Worm (Caenorhabditis elegans): Measurements from ENCODE around the gene Y57A10A.27.
A peak's percentile ranks its signal among the peaks of the same experiment; 100 is the strongest.

Gene Y57A10A.27

ce11 chrII:12262567-12262966 is 12.3 kb downstream of the Y57A10A.27 start (continued):
- TF ChIP-seq sox-4 (tag; optimal IDR thresholded peaks at IDR 0.05) (no peak), dpl-1 (GFP tag; optimal IDR thresholded peaks at IDR 0.05) (peak; percentile 9 to 36 (median 32)), hlh-4 (tag; optimal IDR thresholded peaks at IDR 0.05) (no peak), lin-39 (tag; optimal IDR thresholded peaks at IDR 0.05) (no peak), fos-1 (tag; optimal IDR thresholded peaks at IDR 0.05) (no peak), unc-30 (tag; optimal IDR thresholded peaks at IDR 0.05) (no peak), tlp-1 (tag; optimal IDR thresholded peaks at IDR 0.05) (no peak), nhr-11 (tag; optimal IDR thresholded peaks at IDR 0.05) (no peak), aha-1 (tag; optimal IDR thresholded peaks at IDR 0.05) (no peak), ceh-90 (tag; optimal IDR thresholded peaks at IDR 0.05) (no peak), mab-9 (GFP tag; IDR thresholded peaks at IDR 0.05) (no peak), C34B4.2 (tag; optimal IDR thresholded peaks at IDR 0.05) (no peak), nhr-77 (tag; optimal IDR thresholded peaks at IDR 0.05) (no peak), lin-13 (GFP tag; optimal IDR thresholded peaks at IDR 0.05) (no peak), ceh-88 (GFP tag; IDR thresholded peaks at IDR 0.05) (no peak), fkh-4 (tag; optimal IDR thresholded peaks at IDR 0.05; ENCODE audit: borderline replicate concordance) (no peak), tbx-2 (tag; optimal IDR thresholded peaks at IDR 0.05) (no peak), swsn-7 (tag; optimal IDR thresholded peaks at IDR 0.05) (no peak), hpl-2 (GFP tag; optimal IDR thresholded peaks at IDR 0.05) (no peak), lin-15B (tag; optimal IDR thresholded peaks at IDR 0.05) (no peak), pax-3 (tag; optimal IDR thresholded peaks at IDR 0.05) (no peak), efl-1 (optimal IDR thresholded peaks at IDR 0.05) (peak in 1 of 2 experiments; percentile 9), efl-1 (GFP tag; optimal IDR thresholded peaks at IDR 0.05 in 1 of 2) (no peak), zip-4 (GFP tag; optimal IDR thresholded peaks at IDR 0.05) (no peak), pag-3 (tag; optimal IDR thresholded peaks at IDR 0.05; ENCODE audit: borderline replicate concordance, insufficient read depth) (no peak), elt-2 (tag; optimal IDR thresholded peaks at IDR 0.05) (no peak), nhr-84 (tag; optimal IDR thresholded peaks at IDR 0.05) (no peak), pqm-1 (tag; optimal IDR thresholded peaks at IDR 0.05) (no peak), ztf-11 (tag; optimal IDR thresholded peaks at IDR 0.05) (no peak), nhr-237 (tag; optimal IDR thresholded peaks at IDR 0.05) (no peak), jun-1 (tag; optimal IDR thresholded peaks at IDR 0.05) (peak; percentile 16)

ce11 chrII:12261147-12261821 is 13.6 kb downstream of the Y57A10A.27 start:
- TF ChIP-seq nhr-85 (tag): peak; percentile 68
- TF ChIP-seq nhr-71 (tag; optimal IDR thresholded peaks at IDR 0.05): peak; percentile 14
- no peak for TF ChIP-seq egl-27 (tag; optimal IDR thresholded peaks at IDR 0.05)
- TF ChIP-seq elt-3 (tag; optimal IDR thresholded peaks at IDR 0.05): no peak
- no peak for TF ChIP-seq skn-1 (tag; optimal IDR thresholded peaks at IDR 0.05)
- TF ChIP-seq xbp-1 (tag; optimal IDR thresholded peaks at IDR 0.05): no peak
- TF ChIP-seq snu-23 (GFP tag; optimal IDR thresholded peaks at IDR 0.05): peak; percentile 23
- TF ChIP-seq blmp-1 (tag; optimal IDR thresholded peaks at IDR 0.05): peak; percentile 85
- peak; percentile 34 for TF ChIP-seq mep-1 (tag; optimal IDR thresholded peaks at IDR 0.05)
- no peak for TF ChIP-seq unc-130 (tag; optimal IDR thresholded peaks at IDR 0.05)
- TF ChIP-seq nhr-20 (tag; optimal IDR thresholded peaks at IDR 0.05): peak; percentile 22
- no peak for TF ChIP-seq unc-30 (tag; optimal IDR thresholded peaks at IDR 0.05)
- TF ChIP-seq zip-4 (GFP tag; optimal IDR thresholded peaks at IDR 0.05): no peak
- peak; percentile 20 for TF ChIP-seq nhr-90 (tag; optimal IDR thresholded peaks at IDR 0.05; ENCODE audit: poor library complexity)
- no peak for TF ChIP-seq nhr-77 (tag; optimal IDR thresholded peaks at IDR 0.05)
- peak; percentile 72 for TF ChIP-seq pag-3 (tag; optimal IDR thresholded peaks at IDR 0.05; ENCODE audit: borderline replicate concordance, insufficient read depth)
